Worm (Caenorhabditis elegans) whole organism, L1 larva: Measurements from ENCODE around the gene abu-8.

ENCODE experiments used
- aha-1 ChIP-seq: fragments of 150-350 bp; optimal IDR thresholded peaks from 2 replicates; lab custom pipeline; 2014; ENCODE audit warnings: missing biosample characterization, missing genetic modification characterization
- alr-1 ChIP-seq: fragments of 200-800 bp; sonication (Bioruptor generic); optimal IDR thresholded peaks from 2 replicates; lab custom pipeline; 2018; ENCODE audit warnings: borderline replicate concordance, mild to moderate bottlenecking, missing genetic modification characterization, missing compliant biosample characterization
- aly-2 ChIP-seq: fragments of 150-350 bp; optimal IDR thresholded peaks from 2 replicates; lab custom pipeline; 2014; ENCODE audit warnings: missing biosample characterization, missing genetic modification characterization
- ceh-82 ChIP-seq, 3 experiments: fragments of 150-350 bp in 1 of 3; sonication (generic microtip) in 2 of 3; optimal IDR thresholded peaks; 2 replicates each; lab custom pipeline; 2014 to 2017; ENCODE audit warnings: missing biosample characterization in 3 of 3, missing genetic modification characterization in 3 of 3
- ceh-90 ChIP-seq: sonication (generic microtip); optimal IDR thresholded peaks from 2 replicates; lab custom pipeline; 2016; ENCODE audit warnings: missing genetic modification characterization, missing compliant biosample characterization
- dsc-1 ChIP-seq: sonication (generic microtip); optimal IDR thresholded peaks from 2 replicates; lab custom pipeline; 2016; ENCODE audit warnings: mild to moderate bottlenecking, missing genetic modification characterization, missing compliant biosample characterization
- efl-1 ChIP-seq, 4 experiments: fragments of 150-350 bp; optimal IDR thresholded peaks in 3 of 4; peaks in 1 of 4; 1 replicate in 1 of 4; 2 replicates in 3 of 4; lab custom pipeline; 2014; ENCODE audit warnings: missing biosample characterization in 2 of 4, missing genetic modification characterization in 2 of 4, missing genetic modification reagents in 2 of 4
- efl-3 ChIP-seq: fragments of 200-800 bp; sonication (Bioruptor generic); optimal IDR thresholded peaks from 2 replicates; lab custom pipeline; 2018; ENCODE audit warnings: mild to moderate bottlenecking, missing genetic modification characterization, missing compliant biosample characterization
- egl-27 ChIP-seq, 2 experiments: fragments of 150-350 bp in 1 of 2; sonication (generic microtip); optimal IDR thresholded peaks; 3 replicates each; lab custom pipeline; 2017 to 2018; ENCODE audit warnings: missing biosample characterization in 2 of 2, missing genetic modification characterization in 2 of 2, missing genetic modification reagents in 2 of 2
- elt-3 ChIP-seq, 6 experiments: fragments of 150-350 bp in 1 of 6; sonication (generic microtip); optimal IDR thresholded peaks; 2 replicates each; lab custom pipeline; 2017 to 2018; ENCODE audit warnings: missing biosample characterization in 6 of 6, missing genetic modification characterization in 6 of 6, inconsistent platforms in 1 of 6
- ets-5 ChIP-seq: fragments of 200-800 bp; sonication (Bioruptor generic); IDR thresholded peaks from 2 replicates; pipeline ENCODE4 v1.3.6; 2022; ENCODE audit warnings: missing genetic modification characterization, missing compliant biosample characterization
- grh-1 ChIP-seq: fragments of 200-800 bp; sonication (Bioruptor generic); IDR thresholded peaks from 2 replicates; pipeline ENCODE4 v1.3.6; 2022; ENCODE audit warnings: missing genetic modification reagents, missing genetic modification characterization, missing compliant biosample characterization
- irx-1 ChIP-seq: sonication (generic microtip); optimal IDR thresholded peaks from 2 replicates; lab custom pipeline; 2016; ENCODE audit warnings: missing genetic modification characterization, missing compliant biosample characterization
- jun-1 ChIP-seq: fragments of 150-350 bp; optimal IDR thresholded peaks from 2 replicates; lab custom pipeline; 2014; ENCODE audit warnings: missing biosample characterization, missing genetic modification reagents, missing genetic modification characterization
- lin-35 ChIP-seq, 2 experiments: fragments of 150-350 bp; optimal IDR thresholded peaks; 2 replicates each; lab custom pipeline; 2014; ENCODE audit warnings: missing biosample characterization in 2 of 2, missing genetic modification characterization in 2 of 2, missing genetic modification reagents in 2 of 2
- lin-39 ChIP-seq: fragments of 150-350 bp; optimal IDR thresholded peaks from 2 replicates; lab custom pipeline; 2014; ENCODE audit warnings: missing biosample characterization, missing genetic modification reagents, missing genetic modification characterization
- lir-3 ChIP-seq: sonication (generic microtip); optimal IDR thresholded peaks from 2 replicates; lab custom pipeline; 2016; ENCODE audit warnings: mild to moderate bottlenecking, missing genetic modification characterization, moderate library complexity, missing compliant biosample characterization; ENCODE audit not compliant: poor library complexity
- lsy-2 ChIP-seq, 2 experiments: fragments of 150-350 bp; optimal IDR thresholded peaks; 2 replicates each; lab custom pipeline; 2014; ENCODE audit warnings: missing biosample characterization in 2 of 2, missing genetic modification characterization in 2 of 2
- mep-1 ChIP-seq: fragments of 150-350 bp; optimal IDR thresholded peaks from 2 replicates; lab custom pipeline; 2014; ENCODE audit warnings: missing biosample characterization, missing genetic modification characterization
- nhr-11 ChIP-seq: fragments of 150-350 bp; optimal IDR thresholded peaks from 2 replicates; lab custom pipeline; 2014; ENCODE audit warnings: missing biosample characterization, missing genetic modification characterization
- nhr-19 ChIP-seq: fragments of 200-800 bp; sonication (Bioruptor generic); conservative IDR thresholded peaks from 2 replicates; pipeline ENCODE4 v1.3.6; 2022; ENCODE audit warnings: missing genetic modification characterization, missing compliant biosample characterization
- nhr-47 ChIP-seq: sonication (generic microtip); optimal IDR thresholded peaks from 2 replicates; lab custom pipeline; 2016; ENCODE audit warnings: mild to moderate bottlenecking, missing genetic modification characterization, moderate library complexity, missing compliant biosample characterization
- nhr-76 ChIP-seq: sonication (generic microtip); optimal IDR thresholded peaks from 2 replicates; lab custom pipeline; 2017; ENCODE audit warnings: missing biosample characterization, missing genetic modification characterization
- nhr-84 ChIP-seq: sonication (generic microtip); optimal IDR thresholded peaks from 2 replicates; lab custom pipeline; 2017; ENCODE audit warnings: missing biosample characterization, missing genetic modification characterization
- pax-3 ChIP-seq: fragments of 200-800 bp; sonication (Bioruptor generic); optimal IDR thresholded peaks from 2 replicates; lab custom pipeline; 2018; ENCODE audit warnings: mild to moderate bottlenecking, missing genetic modification characterization, moderate library complexity, missing compliant biosample characterization
- pqm-1 ChIP-seq: sonication (generic microtip); optimal IDR thresholded peaks from 3 replicates; lab custom pipeline; 2017; ENCODE audit warnings: missing biosample characterization, missing genetic modification characterization
- rnt-1 ChIP-seq: sonication (generic microtip); optimal IDR thresholded peaks from 2 replicates; lab custom pipeline; 2016; ENCODE audit warnings: mild to moderate bottlenecking, missing genetic modification characterization, moderate library complexity, missing compliant biosample characterization
- skn-1 ChIP-seq: fragments of 150-350 bp; optimal IDR thresholded peaks from 2 replicates; lab custom pipeline; 2014; ENCODE audit warnings: missing biosample characterization, missing genetic modification characterization
- sptf-1 ChIP-seq: fragments of 150-350 bp; optimal IDR thresholded peaks from 2 replicates; lab custom pipeline; 2014; ENCODE audit warnings: missing biosample characterization, missing genetic modification characterization
- sup-37 ChIP-seq: fragments of 200-800 bp; sonication (Bioruptor generic); optimal IDR thresholded peaks from 2 replicates; lab custom pipeline; 2018; ENCODE audit warnings: mild to moderate bottlenecking, missing genetic modification characterization, missing compliant biosample characterization
- swsn-7 ChIP-seq: sonication (generic microtip); optimal IDR thresholded peaks from 2 replicates; lab custom pipeline; 2016; ENCODE audit warnings: missing genetic modification characterization, missing compliant biosample characterization
- tbx-2 ChIP-seq: sonication (generic microtip); optimal IDR thresholded peaks from 2 replicates; lab custom pipeline; 2016; ENCODE audit warnings: missing genetic modification characterization, missing compliant biosample characterization
- tlp-1 ChIP-seq: fragments of 150-350 bp; optimal IDR thresholded peaks from 2 replicates; lab custom pipeline; 2014; ENCODE audit warnings: missing biosample characterization, missing genetic modification characterization
- unc-130 ChIP-seq: fragments of 150-350 bp; optimal IDR thresholded peaks from 2 replicates; lab custom pipeline; 2017; ENCODE audit warnings: missing biosample characterization, missing genetic modification characterization, inconsistent platforms
- unc-30 ChIP-seq: sonication (generic microtip); optimal IDR thresholded peaks from 2 replicates; lab custom pipeline; 2017; ENCODE audit warnings: missing biosample characterization, missing genetic modification characterization
- unc-62 ChIP-seq: fragments of 150-350 bp; optimal IDR thresholded peaks from 2 replicates; lab custom pipeline; 2014; ENCODE audit warnings: missing biosample characterization, missing genetic modification reagents, missing genetic modification characterization
- unc-86 ChIP-seq: sonication (generic microtip); optimal IDR thresholded peaks from 2 replicates; lab custom pipeline; 2016; ENCODE audit warnings: missing genetic modification characterization, missing compliant biosample characterization
- unc-98 ChIP-seq: fragments of 200-800 bp; sonication (Bioruptor generic); IDR thresholded peaks from 2 replicates; pipeline ENCODE4 v1.3.6; 2022; ENCODE audit warnings: missing genetic modification characterization, missing compliant biosample characterization
- xbp-1 ChIP-seq: sonication (generic microtip); optimal IDR thresholded peaks from 2 replicates; lab custom pipeline; 2016; ENCODE audit warnings: missing genetic modification characterization, missing compliant biosample characterization
- ztf-11 ChIP-seq, 2 experiments: sonication (generic microtip); optimal IDR thresholded peaks; 2 replicates each; lab custom pipeline; 2016 to 2017; ENCODE audit warnings: missing genetic modification characterization in 2 of 2, missing biosample characterization in 1 of 2, missing compliant biosample characterization in 1 of 2

abu-8 gene

ce11 chrV:5204127-5204526 is 9.7 kb upstream of the abu-8 start, which contains the start of gene ttc-37 (continued):
- TF ChIP-seq skn-1, result peak; percentile 60
- peak; percentile 61 for TF ChIP-seq tbx-2
- peak; percentile 74 to 77 for TF ChIP-seq lsy-2 (tag; optimal IDR thresholded peaks at IDR 0.05; lab: Kevin White, UChicago)
- no peak for TF ChIP-seq pax-3 (tag; lab: Kevin White, UChicago)
- no peak for TF ChIP-seq tlp-1
- TF ChIP-seq ets-5, result no peak
- no peak for TF ChIP-seq unc-130 (tag; lab: Kevin White, UChicago)
- TF ChIP-seq nhr-76 (tag; lab: Kevin White, UChicago), result no peak
- no peak for TF ChIP-seq unc-30 (tag; lab: Kevin White, UChicago)
- peak; percentile 75 for TF ChIP-seq dsc-1
- TF ChIP-seq sup-37 (GFP tag; lab: Kevin White, UChicago), result no peak
- TF ChIP-seq xbp-1 (tag; lab: Kevin White, UChicago), result peak; percentile 65
- peak; percentile 98 to 99 for TF ChIP-seq efl-1 (optimal IDR thresholded peaks at IDR 0.05; lab: Kevin White, UChicago)
- peak; percentile 98 to 100 for TF ChIP-seq efl-1 (GFP tag; optimal IDR thresholded peaks at IDR 0.05 in 1 of 2; lab: Kevin White, UChicago)
- no peak for TF ChIP-seq unc-62
- TF ChIP-seq ztf-11 (tag; optimal IDR thresholded peaks at IDR 0.05; lab: Kevin White, UChicago), result no peak
- no peak for TF ChIP-seq sptf-1
- TF ChIP-seq egl-27 (tag; optimal IDR thresholded peaks at IDR 0.05; lab: Kevin White, UChicago), result no peak
- no peak for TF ChIP-seq aha-1 (tag; lab: Kevin White, UChicago)
- TF ChIP-seq unc-86 (tag; lab: Kevin White, UChicago), result peak; percentile 65
- peak; percentile 70 for TF ChIP-seq mep-1 (tag; lab: Kevin White, UChicago)
- no peak for TF ChIP-seq efl-3 (GFP tag; lab: Kevin White, UChicago)
- TF ChIP-seq swsn-7, result peak; percentile 63
- TF ChIP-seq aly-2 (tag; lab: Kevin White, UChicago), result peak; percentile 41
- TF ChIP-seq lin-35 (GFP tag; optimal IDR thresholded peaks at IDR 0.05; lab: Kevin White, UChicago), result peak; percentile 97 to 99
- TF ChIP-seq nhr-47 (tag; lab: Kevin White, UChicago), result peak; percentile 85
- TF ChIP-seq alr-1 (tag; lab: Kevin White, UChicago), result no peak
- TF ChIP-seq lir-3 (tag; lab: Kevin White, UChicago), result no peak
- peak; percentile 73 for TF ChIP-seq nhr-19 (GFP tag; lab: Robert Waterston, UW)
- TF ChIP-seq elt-3 (tag; optimal IDR thresholded peaks at IDR 0.05; lab: Kevin White, UChicago), result peak in 2 of 6 experiments; percentile 15 to 55
- peak; percentile 31 to 65 (median 51) for TF ChIP-seq ceh-82 (tag; optimal IDR thresholded peaks at IDR 0.05; lab: Kevin White, UChicago)
- TF ChIP-seq nhr-84 (tag; lab: Kevin White, UChicago), result no peak
- 0 out of 2 replicates have a peak, but pooled peaks have one; percentile 7 for TF ChIP-seq unc-98 (GFP tag; lab: Robert Waterston, UW)
- no peak for TF ChIP-seq ceh-90 (tag; lab: Kevin White, UChicago)
- no peak for TF ChIP-seq grh-1 (GFP tag; lab: Robert Waterston, UW)

ce11 chrV:5203643-5204042 is 9.2 kb upstream of the abu-8 start:
- TF ChIP-seq dsc-1 (no peak), nhr-11 (tag; lab: Kevin White, UChicago) (no peak), nhr-84 (tag; lab: Kevin White, UChicago) (no peak), aly-2 (tag; lab: Kevin White, UChicago) (no peak), sptf-1 (no peak), rnt-1 (tag; lab: Kevin White, UChicago) (no peak), ets-5 (no peak), jun-1 (tag; lab: Kevin White, UChicago) (no peak), lin-39 (tag; lab: Kevin White, UChicago) (no peak), pqm-1 (no peak)

- TF ChIP-seq irx-1 (no peak), unc-30 (tag; lab: Kevin White, UChicago) (peak; percentile 1), dsc-1 (peak; percentile 62)
Measured at ce11 chrV:5201706-5202105, 7.3 kb upstream of the abu-8 start.
